Worm (Caenorhabditis elegans) whole organism, young adult: ENCODE data around the gene hrpa-1.

ENCODE experiments used
- C06A6.2 ChIP-seq: fragments of 200-800 bp; sonication (Bioruptor generic); conservative IDR thresholded peaks from 2 replicates; pipeline ENCODE4 v1.3.6; 2022; ENCODE audit warnings: missing genetic modification characterization, missing compliant biosample characterization
- F23B12.7 ChIP-seq: sonication (generic microtip); optimal IDR thresholded peaks from 2 replicates; lab custom pipeline; 2017; ENCODE audit warnings: missing genetic modification characterization, mild to moderate bottlenecking, missing compliant biosample characterization, antibody characterized with exemption, moderate library complexity; ENCODE audit not compliant: insufficient read depth
- F37B4.10 ChIP-seq: fragments of 200-800 bp; sonication (Bioruptor generic); IDR thresholded peaks from 2 replicates; pipeline ENCODE4 v1.3.6; 2022; ENCODE audit warnings: missing genetic modification characterization, missing compliant biosample characterization
- F49E8.2 ChIP-seq: sonication (generic microtip); optimal IDR thresholded peaks from 3 replicates; lab custom pipeline; 2017; ENCODE audit warnings: missing genetic modification characterization, mild to moderate bottlenecking, missing compliant biosample characterization, antibody characterized with exemption, moderate library complexity; ENCODE audit not compliant: insufficient read depth
- F57C9.4 ChIP-seq: sonication (generic microtip); optimal IDR thresholded peaks from 2 replicates; lab custom pipeline; 2017; ENCODE audit warnings: mild to moderate bottlenecking, missing genetic modification characterization, missing compliant biosample characterization
- Y56A3A.18 ChIP-seq: fragments of 200-800 bp; sonication (Bioruptor generic); IDR thresholded peaks from 2 replicates; pipeline ENCODE4 v1.3.6; 2022; ENCODE audit warnings: missing genetic modification reagents, missing genetic modification characterization, missing compliant biosample characterization
- Y67H2A.10 ChIP-seq: fragments of 200-800 bp; sonication (Bioruptor generic); conservative IDR thresholded peaks from 2 replicates; pipeline ENCODE4 v1.3.6; 2022; ENCODE audit warnings: missing genetic modification reagents, missing genetic modification characterization, missing compliant biosample characterization
- akir-1 ChIP-seq: fragments of 200-800 bp; sonication (Bioruptor generic); optimal IDR thresholded peaks from 2 replicates; lab custom pipeline; 2018; ENCODE audit warnings: mild to moderate bottlenecking, missing genetic modification characterization, moderate library complexity, missing compliant biosample characterization
- ama-1 ChIP-seq, 3 experiments: fragments of 150-350 bp in 1 of 3; sonication (generic microtip) in 2 of 3; optimal IDR thresholded peaks; 2 replicates each; lab custom pipeline; 2014 to 2018; ENCODE audit warnings: missing biosample characterization in 2 of 3, missing genetic modification characterization in 2 of 3, missing genetic modification reagents in 2 of 3
- aptf-2 ChIP-seq: fragments of 200-800 bp; sonication (Bioruptor generic); conservative IDR thresholded peaks from 2 replicates; pipeline ENCODE4 v1.3.6; 2022; ENCODE audit warnings: missing genetic modification reagents, missing genetic modification characterization, missing compliant biosample characterization
- ceh-27 ChIP-seq: fragments of 200-800 bp; sonication (Bioruptor generic); optimal IDR thresholded peaks from 2 replicates; lab custom pipeline; 2018; ENCODE audit warnings: mild to moderate bottlenecking, missing genetic modification characterization, moderate library complexity, missing compliant biosample characterization
- ceh-40 ChIP-seq: fragments of 200-800 bp; sonication (Bioruptor generic); IDR thresholded peaks from 2 replicates; pipeline ENCODE4 v1.3.6; 2022; ENCODE audit warnings: missing genetic modification characterization, missing compliant biosample characterization
- ceh-79 ChIP-seq: sonication (generic microtip); optimal IDR thresholded peaks from 2 replicates; lab custom pipeline; 2017; ENCODE audit warnings: mild to moderate bottlenecking, missing genetic modification characterization, missing compliant biosample characterization
- chd-7 ChIP-seq: sonication (generic microtip); optimal IDR thresholded peaks from 2 replicates; lab custom pipeline; 2016; ENCODE audit warnings: mild to moderate bottlenecking, missing genetic modification characterization, moderate library complexity, missing compliant biosample characterization
- die-1 ChIP-seq: sonication (generic microtip); optimal IDR thresholded peaks from 2 replicates; lab custom pipeline; 2016; ENCODE audit warnings: missing genotype, mild to moderate bottlenecking, missing genetic modification characterization, missing compliant biosample characterization
- dox-1 ChIP-seq: fragments of 200-800 bp; sonication (Bioruptor generic); IDR thresholded peaks from 2 replicates; pipeline ENCODE4 v1.3.6; 2022; ENCODE audit warnings: missing genetic modification reagents, missing genetic modification characterization, missing compliant biosample characterization
- dpff-1 ChIP-seq: sonication (generic microtip); optimal IDR thresholded peaks from 2 replicates; lab custom pipeline; 2017; ENCODE audit warnings: mild to moderate bottlenecking, missing genetic modification characterization, missing compliant biosample characterization
- egrh-3 ChIP-seq: fragments of 200-800 bp; sonication (Bioruptor generic); IDR thresholded peaks from 2 replicates; pipeline ENCODE4 v1.3.6; 2022; ENCODE audit warnings: missing genetic modification reagents, missing genetic modification characterization, missing compliant biosample characterization
- ekl-4 ChIP-seq: fragments of 200-800 bp; sonication (Bioruptor generic); IDR thresholded peaks from 2 replicates; pipeline ENCODE4 v1.3.6; 2022; ENCODE audit warnings: missing genetic modification reagents, missing genetic modification characterization, missing compliant biosample characterization
- hmg-1.2 ChIP-seq: fragments of 200-800 bp; sonication (Bioruptor generic); IDR thresholded peaks from 2 replicates; pipeline ENCODE4 v1.3.6; 2022; ENCODE audit warnings: missing genetic modification reagents, missing genetic modification characterization, missing compliant biosample characterization
- hsf-1 ChIP-seq: fragments of 200-800 bp; sonication (Bioruptor generic); IDR thresholded peaks from 2 replicates; pipeline ENCODE4 v1.3.6; 2022; ENCODE audit warnings: missing genetic modification reagents, missing genetic modification characterization, missing compliant biosample characterization
- lin-26 ChIP-seq: fragments of 200-800 bp; sonication (Bioruptor generic); IDR thresholded peaks from 2 replicates; pipeline ENCODE4 v1.3.6; 2022; ENCODE audit warnings: missing genetic modification reagents, missing genetic modification characterization, missing compliant biosample characterization
- madf-3 ChIP-seq: fragments of 200-800 bp; sonication (Bioruptor generic); IDR thresholded peaks from 2 replicates; pipeline ENCODE4 v1.3.6; 2022; ENCODE audit warnings: missing genetic modification reagents, missing genetic modification characterization, missing compliant biosample characterization
- mcd-1 ChIP-seq: fragments of 200-800 bp; sonication (Bioruptor generic); IDR thresholded peaks from 2 replicates; pipeline ENCODE4 v1.3.6; 2022; ENCODE audit warnings: missing genetic modification reagents, missing genetic modification characterization, missing compliant biosample characterization
- nfya-2 ChIP-seq: fragments of 200-800 bp; sonication (Bioruptor generic); IDR thresholded peaks from 2 replicates; pipeline ENCODE4 v1.3.6; 2022; ENCODE audit warnings: missing genetic modification reagents, missing genetic modification characterization, missing compliant biosample characterization
- pbrm-1 ChIP-seq: fragments of 200-800 bp; sonication (Bioruptor generic); IDR thresholded peaks from 2 replicates; pipeline ENCODE4 v1.3.6; 2022; ENCODE audit warnings: missing genetic modification reagents, missing genetic modification characterization, missing compliant biosample characterization
- rcor-1 ChIP-seq: fragments of 200-800 bp; sonication (Bioruptor generic); IDR thresholded peaks from 2 replicates; pipeline ENCODE4 v1.3.6; 2022; ENCODE audit warnings: missing genetic modification reagents, missing genetic modification characterization, missing compliant biosample characterization
- rec-8 ChIP-seq, 2 experiments: sonication (generic microtip); optimal IDR thresholded peaks; 2 replicates each; lab custom pipeline; 2016; ENCODE audit warnings: mild to moderate bottlenecking in 2 of 2, missing genetic modification characterization in 2 of 2, missing genetic modification reagents in 2 of 2, missing genotype in 2 of 2, missing biosample characterization in 1 of 2, missing compliant biosample characterization in 1 of 2, moderate library complexity in 1 of 2
- rpc-1 ChIP-seq, 2 experiments: fragments of 150-350 bp in 1 of 2; sonication (generic microtip) in 1 of 2; optimal IDR thresholded peaks; 2 replicates each; lab custom pipeline; 2014 to 2018; ENCODE audit warnings: missing biosample characterization in 1 of 2, missing genetic modification characterization in 1 of 2, missing genetic modification reagents in 1 of 2, missing genotype in 1 of 2
- sea-2 ChIP-seq: fragments of 200-800 bp; sonication (Bioruptor generic); IDR thresholded peaks from 2 replicates; pipeline ENCODE4 v1.3.6; 2022; ENCODE audit warnings: missing genetic modification characterization, missing compliant biosample characterization
- snpc-3.4 ChIP-seq: sonication (generic microtip); optimal IDR thresholded peaks from 2 replicates; lab custom pipeline; 2017; ENCODE audit warnings: missing genetic modification characterization, mild to moderate bottlenecking, missing compliant biosample characterization, antibody characterized with exemption, moderate library complexity, missing genotype, missing genetic modification reagents
- unc-130 ChIP-seq: sonication (generic microtip); optimal IDR thresholded peaks from 2 replicates; lab custom pipeline; 2016; ENCODE audit warnings: missing genetic modification reagents, missing genetic modification characterization, missing compliant biosample characterization
- unc-62 ChIP-seq: fragments of 150-350 bp; optimal IDR thresholded peaks from 2 replicates; lab custom pipeline; 2014; ENCODE audit warnings: missing biosample characterization, missing genetic modification reagents, missing genetic modification characterization
- xnd-1 ChIP-seq: sonication (generic microtip); optimal IDR thresholded peaks from 2 replicates; lab custom pipeline; 2016; ENCODE audit warnings: missing genotype, missing genetic modification reagents, missing genetic modification characterization, missing compliant biosample characterization
- zim-3 ChIP-seq: sonication (generic microtip); optimal IDR thresholded peaks from 2 replicates; lab custom pipeline; 2017; ENCODE audit warnings: mild to moderate bottlenecking, missing genetic modification characterization, moderate library complexity, missing compliant biosample characterization
- ztf-26 ChIP-seq: sonication (generic microtip); optimal IDR thresholded peaks from 2 replicates; lab custom pipeline; 2017; ENCODE audit warnings: missing genetic modification characterization, missing compliant biosample characterization
- ztf-28 ChIP-seq: fragments of 200-800 bp; sonication (Bioruptor generic); IDR thresholded peaks from 2 replicates; pipeline ENCODE4 v1.3.6; 2022; ENCODE audit warnings: missing genetic modification reagents, missing genetic modification characterization, missing compliant biosample characterization

Gene hrpa-1

DNA sequence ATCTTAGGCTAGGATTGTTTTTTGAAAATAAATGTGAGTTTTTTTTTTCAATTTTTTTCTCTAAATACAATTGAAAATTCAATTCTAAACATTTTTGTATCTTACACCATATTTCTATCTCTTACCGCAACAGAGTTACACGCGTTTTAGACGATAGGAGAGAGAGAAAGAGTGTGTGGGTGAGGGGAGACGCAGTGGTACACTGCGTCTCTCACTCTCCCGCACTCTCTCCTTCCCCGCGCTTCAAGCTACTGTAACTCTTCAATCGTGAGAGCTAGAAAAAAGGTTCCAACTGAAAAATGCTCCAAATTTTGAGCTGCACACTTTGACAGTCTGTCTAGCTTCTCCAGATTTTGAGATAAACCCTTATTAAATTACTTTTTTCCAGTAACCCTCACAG, 25.1 kb upstream of the hrpa-1 start:
- TF ChIP-seq F23B12.7 (tag; lab: Kevin White, UChicago) = no peak
- peak; percentile 90 for TF ChIP-seq hmg-1.2 (GFP tag; lab: Robert Waterston, UW)

DNA sequence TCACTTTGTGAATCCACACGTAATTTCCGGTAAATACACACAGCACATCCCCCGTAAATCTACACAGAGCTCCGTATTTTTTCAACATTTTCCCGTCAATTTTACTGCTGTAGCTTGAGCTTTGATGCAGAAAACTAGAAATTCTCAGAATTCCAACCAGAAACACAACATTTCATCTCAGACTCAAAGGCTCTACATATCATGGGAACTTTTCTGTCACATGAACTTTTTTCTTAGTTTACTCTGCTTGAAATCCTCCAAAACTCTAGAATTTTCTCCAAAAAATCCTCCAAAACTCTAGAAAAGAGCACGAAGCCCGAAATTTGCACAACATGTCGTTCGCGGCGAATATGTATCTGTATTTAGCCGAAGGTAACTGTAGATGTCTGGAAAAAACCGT, 24.6 kb upstream of the hrpa-1 start, which contains the start of gene Y55H10A.2:
Gene Y55H10A.2 (plus strand): TSS at position 301 of the 400 bp plus-strand sequence.
- no peak for TF ChIP-seq sea-2 (GFP tag; lab: Robert Waterston, UW)
- no peak for TF ChIP-seq rec-8 (tag; optimal IDR thresholded peaks at IDR 0.05; lab: Kevin White, UChicago)
- no peak for TF ChIP-seq F57C9.4 (tag; lab: Kevin White, UChicago)
- no peak for TF ChIP-seq ceh-27 (GFP tag; lab: Kevin White, UChicago)
- no peak for TF ChIP-seq die-1
- TF ChIP-seq F37B4.10 (GFP tag; lab: Robert Waterston, UW) = no peak
- TF ChIP-seq madf-3 (GFP tag; lab: Robert Waterston, UW) = no peak
- no peak for TF ChIP-seq dox-1
- no peak for TF ChIP-seq unc-62
- TF ChIP-seq, all 124 proteins: peak for 0

DNA sequence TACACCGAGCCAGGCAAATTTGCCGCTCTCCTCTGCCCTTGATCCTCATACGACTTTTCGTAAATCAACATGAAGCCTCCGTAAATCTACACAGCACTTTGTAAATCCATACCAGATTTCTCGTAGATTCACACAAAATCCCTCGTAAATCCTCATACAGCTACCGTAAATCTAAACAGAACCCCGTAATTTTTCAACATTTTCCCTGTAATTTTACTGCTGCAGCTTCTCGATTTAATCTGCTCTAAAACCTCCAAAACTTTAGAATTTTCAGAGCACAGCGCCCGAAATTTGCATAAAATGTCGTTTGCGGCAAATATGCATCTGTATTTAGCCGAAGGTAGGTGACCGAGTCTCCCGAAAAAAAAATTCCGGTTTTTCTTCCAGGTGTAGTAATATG, 16.1 kb upstream of the hrpa-1 start, which contains the start of gene F42A6.1:
Gene F42A6.1 (plus strand): TSS at position 301 of the 400 bp plus-strand sequence.
- TF ChIP-seq ceh-79 (tag; lab: Kevin White, UChicago) (no peak), unc-130 (GFP tag; lab: Kevin White, UChicago) (no peak), ztf-26 (tag; lab: Kevin White, UChicago) (no peak), aptf-2 (GFP tag; lab: Robert Waterston, UW) (no peak), ceh-27 (GFP tag; lab: Kevin White, UChicago) (no peak), Y67H2A.10 (GFP tag; lab: Robert Waterston, UW) (no peak), ekl-4 (GFP tag; lab: Robert Waterston, UW) (no peak), chd-7 (tag; lab: Kevin White, UChicago) (no peak), zim-3 (no peak), sea-2 (GFP tag; lab: Robert Waterston, UW) (no peak), nfya-2 (GFP tag; lab: Robert Waterston, UW) (no peak), egrh-3 (GFP tag; lab: Robert Waterston, UW) (no peak)

DNA sequence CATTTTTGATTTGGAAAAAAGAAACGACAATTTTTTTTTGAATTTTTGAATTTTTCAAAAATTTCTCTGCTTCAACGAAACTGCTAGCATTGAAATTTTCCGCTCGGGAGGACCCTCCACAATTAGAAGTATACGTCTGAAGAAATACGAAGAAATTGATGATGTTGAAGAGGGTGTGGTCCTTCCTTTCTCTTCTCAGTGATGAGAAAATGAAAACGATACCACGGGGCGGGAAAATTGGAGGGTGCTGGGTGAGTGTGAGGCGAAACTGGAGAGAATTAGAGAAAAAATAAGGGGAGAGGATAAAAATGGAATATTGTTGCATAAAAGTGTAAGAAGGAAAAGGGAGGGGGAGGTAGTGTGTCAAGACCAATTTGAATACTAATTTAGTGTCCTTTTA, 13.4 kb upstream of the hrpa-1 start:
- no peak for TF ChIP-seq snpc-3.4 (tag; lab: Kevin White, UChicago)
- no peak for TF ChIP-seq ceh-27 (GFP tag; lab: Kevin White, UChicago)
- TF ChIP-seq zim-3 = no peak
- TF ChIP-seq akir-1 (GFP tag; lab: Kevin White, UChicago) = no peak
- TF ChIP-seq ceh-40 = no peak
- TF ChIP-seq lin-26 (GFP tag; lab: Robert Waterston, UW) = no peak
- no peak for TF ChIP-seq mcd-1 (GFP tag; lab: Robert Waterston, UW)
- TF ChIP-seq aptf-2 (GFP tag; lab: Robert Waterston, UW) = no peak
- no peak for TF ChIP-seq pbrm-1 (GFP tag; lab: Robert Waterston, UW)
- no peak for TF ChIP-seq Y56A3A.18 (GFP tag; lab: Robert Waterston, UW)
- TF ChIP-seq C06A6.2 (GFP tag; lab: Robert Waterston, UW) = no peak
- TF ChIP-seq dox-1 = no peak
- no peak for TF ChIP-seq hsf-1
- no peak for TF ChIP-seq ztf-28 (GFP tag; lab: Robert Waterston, UW)
- TF ChIP-seq rcor-1 (GFP tag; lab: Robert Waterston, UW) = no peak
- no peak for TF ChIP-seq xnd-1
- TF ChIP-seq ama-1 (optimal IDR thresholded peaks at IDR 0.05; lab: Kevin White, UChicago) = no peak
- TF ChIP-seq ama-1 (GFP tag; optimal IDR thresholded peaks at IDR 0.05; lab: Kevin White, UChicago) = no peak
- TF ChIP-seq dpff-1 (tag; lab: Kevin White, UChicago) = no peak
- no peak for TF ChIP-seq rpc-1 (optimal IDR thresholded peaks at IDR 0.05; lab: Kevin White, UChicago)
- TF ChIP-seq rpc-1 (tag; optimal IDR thresholded peaks at IDR 0.05; lab: Kevin White, UChicago) = no peak
- TF ChIP-seq F49E8.2 (tag; lab: Kevin White, UChicago) = no peak
- TF ChIP-seq, all 124 proteins: peak for 0
